Fruit fly (Drosophila melanogaster) whole organism, prepupa: ENCODE measurements around the gene CG10348.

ENCODE experiments used
- Blimp-1 ChIP-seq: fragments of 200-800 bp; sonication (Bioruptor generic); optimal IDR thresholded peaks from 3 replicates; lab custom pipeline; 2017; ENCODE audit warnings: missing biosample characterization, missing genetic modification characterization, mild to moderate bottlenecking, moderate library complexity, missing genetic modification reagents
- CG6854 ChIP-seq: fragments of 200-800 bp; sonication (Bioruptor generic); optimal IDR thresholded peaks from 2 replicates; lab custom pipeline; 2017; ENCODE audit warnings: missing biosample characterization, mild to moderate bottlenecking, missing genetic modification characterization
- CG8319 ChIP-seq: fragments of 200-800 bp; sonication (Bioruptor generic); optimal IDR thresholded peaks from 3 replicates; lab custom pipeline; 2016; ENCODE audit warnings: missing biosample characterization, missing genetic modification characterization
- Gug ChIP-seq: fragments of 200-800 bp; sonication (Bioruptor generic); IDR thresholded peaks from 2 replicates; pipeline ENCODE4 v1.3.6; 2022; ENCODE audit warnings: missing biosample characterization, missing genetic modification characterization

- TF ChIP-seq CG8319 (GFP tag; lab: Kevin White, UChicago) (no peak), Gug (no peak), CG6854 (GFP tag; lab: Kevin White, UChicago) (no peak), Blimp-1 (GFP tag; lab: Kevin White, UChicago) (no peak)
Measured at dm6 chr2L:18767137-18767536, 34.8 kb upstream of the CG10348 start.
